Worm (Caenorhabditis elegans) whole organism, late embryonic: Measurements from ENCODE around the gene nse-4.

Experiments used
- C38D4.7 ChIP-seq: fragments of 200-800 bp; sonication (Bioruptor generic); optimal IDR thresholded peaks from 2 replicates; lab custom pipeline; 2018; ENCODE audit warnings: mild to moderate bottlenecking, missing genetic modification characterization, moderate library complexity, missing compliant biosample characterization
- F13H6.1 ChIP-seq: sonication (generic microtip); optimal IDR thresholded peaks from 2 replicates; lab custom pipeline; 2016; ENCODE audit warnings: missing genetic modification characterization, missing compliant biosample characterization
- Y22D7AL.16 ChIP-seq: sonication (generic microtip); optimal IDR thresholded peaks from 2 replicates; lab custom pipeline; 2016; ENCODE audit warnings: missing genetic modification characterization, missing compliant biosample characterization
- ama-1 ChIP-seq: fragments of 150-350 bp; optimal IDR thresholded peaks from 2 replicates; lab custom pipeline; 2014
- ceh-14 ChIP-seq: sonication (generic microtip); optimal IDR thresholded peaks from 2 replicates; lab custom pipeline; 2016; ENCODE audit warnings: missing genotype, missing genetic modification characterization, missing compliant biosample characterization
- ceh-18 ChIP-seq: sonication (generic microtip); optimal IDR thresholded peaks from 2 replicates; lab custom pipeline; 2016; ENCODE audit warnings: missing genetic modification characterization, missing compliant biosample characterization
- ceh-19 ChIP-seq: fragments of 200-800 bp; sonication (Bioruptor generic); optimal IDR thresholded peaks from 2 replicates; lab custom pipeline; 2018; ENCODE audit warnings: mild to moderate bottlenecking, missing genetic modification characterization, missing compliant biosample characterization
- ceh-2 ChIP-seq: sonication (generic microtip); optimal IDR thresholded peaks from 2 replicates; lab custom pipeline; 2016; ENCODE audit warnings: missing genotype, missing genetic modification characterization, missing compliant biosample characterization
- ceh-22 ChIP-seq: sonication (generic microtip); optimal IDR thresholded peaks from 2 replicates; lab custom pipeline; 2017; ENCODE audit warnings: missing biosample characterization, missing genetic modification characterization
- ceh-31 ChIP-seq: sonication (generic microtip); optimal IDR thresholded peaks from 2 replicates; lab custom pipeline; 2016; ENCODE audit warnings: missing genetic modification characterization, missing compliant biosample characterization
- ceh-34 ChIP-seq: sonication (generic microtip); optimal IDR thresholded peaks from 2 replicates; lab custom pipeline; 2016; ENCODE audit warnings: mild to moderate bottlenecking, missing genetic modification characterization, missing compliant biosample characterization
- ceh-48 ChIP-seq: sonication (generic microtip); optimal IDR thresholded peaks from 2 replicates; lab custom pipeline; 2016; ENCODE audit warnings: missing genetic modification characterization, inconsistent platforms, missing compliant biosample characterization
- dmd-4 ChIP-seq: sonication (generic microtip); optimal IDR thresholded peaks from 2 replicates; lab custom pipeline; 2016; ENCODE audit warnings: borderline replicate concordance, missing genetic modification characterization, missing compliant biosample characterization
- dve-1 ChIP-seq: sonication (generic microtip); optimal IDR thresholded peaks from 2 replicates; lab custom pipeline; 2017; ENCODE audit warnings: antibody characterized with exemption, mild to moderate bottlenecking, missing genetic modification characterization, missing compliant biosample characterization
- elt-2 ChIP-seq: sonication (generic microtip); optimal IDR thresholded peaks from 2 replicates; lab custom pipeline; 2016; ENCODE audit warnings: missing genetic modification reagents, missing genetic modification characterization, missing compliant biosample characterization
- ets-4 ChIP-seq: sonication (generic microtip); optimal IDR thresholded peaks from 2 replicates; lab custom pipeline; 2016; ENCODE audit warnings: missing genetic modification characterization, missing compliant biosample characterization
- eyg-1 ChIP-seq: sonication (generic microtip); optimal IDR thresholded peaks from 2 replicates; lab custom pipeline; 2016; ENCODE audit warnings: missing genotype, missing genetic modification characterization, missing compliant biosample characterization
- fkh-10 ChIP-seq: fragments of 150-350 bp; optimal IDR thresholded peaks from 2 replicates; lab custom pipeline; 2014; ENCODE audit warnings: missing biosample characterization, missing genetic modification reagents, missing genetic modification characterization
- fkh-6 ChIP-seq: sonication (generic microtip); optimal IDR thresholded peaks from 2 replicates; lab custom pipeline; 2016; ENCODE audit warnings: missing genetic modification characterization, missing compliant biosample characterization
- gmeb-2 ChIP-seq: sonication (generic microtip); optimal IDR thresholded peaks from 2 replicates; lab custom pipeline; 2016; ENCODE audit warnings: missing genetic modification characterization, inconsistent platforms, missing compliant biosample characterization
- hlh-13 ChIP-seq: fragments of 200-800 bp; sonication (Bioruptor generic); optimal IDR thresholded peaks from 2 replicates; lab custom pipeline; 2018; ENCODE audit warnings: mild to moderate bottlenecking, missing genetic modification characterization, missing compliant biosample characterization
- hlh-15 ChIP-seq: sonication (generic microtip); optimal IDR thresholded peaks from 2 replicates; lab custom pipeline; 2016; ENCODE audit warnings: missing genetic modification characterization, missing compliant biosample characterization
- hlh-30 ChIP-seq: sonication (generic microtip); optimal IDR thresholded peaks from 2 replicates; lab custom pipeline; 2017; ENCODE audit warnings: antibody characterized with exemption, missing genetic modification characterization, missing compliant biosample characterization; ENCODE audit not compliant: insufficient read depth
- hlh-8 ChIP-seq: sonication (generic microtip); optimal IDR thresholded peaks from 2 replicates; lab custom pipeline; 2016; ENCODE audit warnings: missing genotype, missing genetic modification characterization, missing compliant biosample characterization
- lim-6 ChIP-seq: sonication (generic microtip); optimal IDR thresholded peaks from 2 replicates; lab custom pipeline; 2016; ENCODE audit warnings: missing genetic modification characterization, missing compliant biosample characterization
- mec-3 ChIP-seq: sonication (generic microtip); optimal IDR thresholded peaks from 2 replicates; lab custom pipeline; 2016; ENCODE audit warnings: borderline replicate concordance, missing genetic modification characterization, missing compliant biosample characterization
- nfya-1 ChIP-seq: sonication (generic microtip); optimal IDR thresholded peaks from 2 replicates; lab custom pipeline; 2017; ENCODE audit warnings: missing genetic modification characterization, mild to moderate bottlenecking, missing compliant biosample characterization, antibody characterized with exemption, moderate library complexity
- nhr-11 ChIP-seq: fragments of 150-350 bp; optimal IDR thresholded peaks from 2 replicates; lab custom pipeline; 2014; ENCODE audit warnings: missing biosample characterization, missing genetic modification characterization
- nhr-232 ChIP-seq: sonication (generic microtip); optimal IDR thresholded peaks from 2 replicates; lab custom pipeline; 2016; ENCODE audit warnings: missing genetic modification characterization, missing compliant biosample characterization
- npax-4 ChIP-seq: sonication (generic microtip); optimal IDR thresholded peaks from 2 replicates; lab custom pipeline; 2016; ENCODE audit warnings: missing genetic modification characterization, missing compliant biosample characterization
- odd-2 ChIP-seq: sonication (generic microtip); optimal IDR thresholded peaks from 2 replicates; lab custom pipeline; 2017; ENCODE audit warnings: antibody characterized with exemption, mild to moderate bottlenecking, missing genetic modification characterization, missing compliant biosample characterization
- pag-3 ChIP-seq: sonication (generic microtip); optimal IDR thresholded peaks from 2 replicates; lab custom pipeline; 2016; ENCODE audit warnings: missing compliant biosample characterization, missing genetic modification characterization, borderline replicate concordance
- pax-1 ChIP-seq: fragments of 150-350 bp; optimal IDR thresholded peaks from 2 replicates; lab custom pipeline; 2014; ENCODE audit warnings: missing biosample characterization, missing genetic modification characterization
- pha-2 ChIP-seq: sonication (generic microtip); optimal IDR thresholded peaks from 2 replicates; lab custom pipeline; 2017; ENCODE audit warnings: mild to moderate bottlenecking, missing genetic modification characterization, missing compliant biosample characterization
- pha-4 ChIP-seq: fragments of 150-350 bp; optimal IDR thresholded peaks from 2 replicates; lab custom pipeline; 2018; ENCODE audit warnings: missing biosample characterization, missing genetic modification reagents, missing genetic modification characterization
- pqm-1 ChIP-seq: sonication (generic microtip); optimal IDR thresholded peaks from 2 replicates; lab custom pipeline; 2016; ENCODE audit warnings: missing genetic modification characterization, missing compliant biosample characterization
- ref-2 ChIP-seq: sonication (generic microtip); optimal IDR thresholded peaks from 2 replicates; lab custom pipeline; 2016; ENCODE audit warnings: missing genetic modification characterization, missing compliant biosample characterization
- sdc-2 ChIP-seq: sonication (generic microtip); optimal IDR thresholded peaks from 2 replicates; lab custom pipeline; 2016; ENCODE audit warnings: missing genotype, missing genetic modification characterization, missing compliant biosample characterization
- ttx-3 ChIP-seq: sonication (generic microtip); optimal IDR thresholded peaks from 2 replicates; lab custom pipeline; 2016; ENCODE audit warnings: missing genetic modification reagents, missing genetic modification characterization, missing compliant biosample characterization
- unc-3 ChIP-seq, 2 experiments: fragments of 200-800 bp in 1 of 2; sonication (Bioruptor generic) in 1 of 2; sonication (generic microtip) in 1 of 2; conservative IDR thresholded peaks in 1 of 2; optimal IDR thresholded peaks in 1 of 2; 2 replicates each; pipeline versions ENCODE4 v1.3.6 to Lab custom; 2016 to 2022; ENCODE audit warnings: missing compliant biosample characterization in 2 of 2, missing genetic modification characterization in 2 of 2, missing genetic modification reagents in 1 of 2
- unc-42 ChIP-seq: sonication (generic microtip); optimal IDR thresholded peaks from 2 replicates; lab custom pipeline; 2016; ENCODE audit warnings: missing genotype, missing genetic modification characterization, missing compliant biosample characterization
- unc-55 ChIP-seq: sonication (generic microtip); optimal IDR thresholded peaks from 2 replicates; lab custom pipeline; 2017; ENCODE audit warnings: missing biosample characterization, missing genetic modification reagents, missing genetic modification characterization
- unc-86 ChIP-seq: sonication (generic microtip); optimal IDR thresholded peaks from 2 replicates; lab custom pipeline; 2016; ENCODE audit warnings: missing genetic modification characterization, missing compliant biosample characterization
- zip-5 ChIP-seq: sonication (generic microtip); optimal IDR thresholded peaks from 2 replicates; lab custom pipeline; 2016; ENCODE audit warnings: missing genetic modification characterization, missing compliant biosample characterization
- ztf-16 ChIP-seq: sonication (generic microtip); optimal IDR thresholded peaks from 2 replicates; lab custom pipeline; 2017; ENCODE audit warnings: missing genetic modification characterization, missing compliant biosample characterization

Gene nse-4

DNA sequence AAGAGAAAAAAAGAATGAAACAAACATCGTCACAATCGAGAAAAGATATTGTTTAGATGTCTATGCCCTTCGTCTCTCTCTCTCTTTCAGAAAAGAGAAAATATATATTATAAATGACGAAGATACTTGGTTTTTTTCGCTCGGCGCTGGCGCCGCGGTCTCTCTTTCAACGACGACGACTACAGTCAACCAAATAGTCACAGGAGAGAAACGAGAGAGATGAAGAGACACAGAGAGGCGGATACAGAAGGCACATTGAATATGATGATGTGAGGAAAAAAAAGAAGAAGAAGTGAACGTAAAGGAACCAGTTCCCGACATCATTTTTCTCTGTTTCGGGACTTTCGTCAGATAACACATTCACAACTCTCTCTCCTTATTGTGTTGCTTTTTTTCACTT lies 10.8 kb downstream of the nse-4 start:
- TF ChIP-seq gmeb-2 (tag; lab: Kevin White, UChicago) = no peak
- no peak for TF ChIP-seq nfya-1 (tag; lab: Kevin White, UChicago)
- TF ChIP-seq ceh-14 (tag; lab: Kevin White, UChicago) = no peak
- TF ChIP-seq unc-55 (GFP tag; lab: Kevin White, UChicago) = no peak
- no peak for TF ChIP-seq fkh-10
- no peak for TF ChIP-seq Y22D7AL.16 (tag; lab: Kevin White, UChicago)
- TF ChIP-seq ref-2 (tag; lab: Kevin White, UChicago) = no peak
- no peak for TF ChIP-seq pag-3 (tag; lab: Kevin White, UChicago)
- TF ChIP-seq F13H6.1 = no peak
- TF ChIP-seq dve-1 (tag; lab: Kevin White, UChicago) = no peak
- TF ChIP-seq nhr-11 (tag; lab: Kevin White, UChicago) = no peak
- no peak for TF ChIP-seq hlh-8 (tag; lab: Kevin White, UChicago)
- TF ChIP-seq, all 69 proteins: peak for 0

DNA sequence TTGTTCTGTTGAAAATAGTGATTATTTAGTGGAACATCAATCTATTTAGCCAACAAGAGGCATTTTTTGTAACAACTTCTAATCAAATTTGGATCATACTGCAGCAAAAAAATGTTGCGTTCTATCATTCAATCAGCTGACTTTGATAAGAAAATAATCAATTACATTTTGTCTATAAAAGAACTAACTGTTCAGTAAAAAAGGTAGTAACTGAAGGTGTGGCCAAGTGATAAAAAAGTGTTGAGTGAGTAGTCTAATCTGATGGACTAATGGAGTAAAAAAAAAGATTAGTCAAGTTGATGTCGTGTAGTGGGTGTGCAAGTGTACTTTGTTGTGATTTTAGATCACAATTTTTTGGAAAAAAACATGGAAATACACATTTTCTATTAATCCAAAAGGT lies 11.7 kb downstream of the nse-4 start:
- TF ChIP-seq unc-86 (tag; lab: Kevin White, UChicago) = no peak
- TF ChIP-seq npax-4 (tag; lab: Kevin White, UChicago) = no peak
- no peak for TF ChIP-seq ceh-22 (tag; lab: Kevin White, UChicago)
- no peak for TF ChIP-seq unc-3 (GFP tag; conservative IDR thresholded peaks at IDR 0.05; lab: Robert Waterston, UW)
- TF ChIP-seq unc-3 (tag; optimal IDR thresholded peaks at IDR 0.05; lab: Kevin White, UChicago) = no peak
- TF ChIP-seq hlh-13 = no peak
- TF ChIP-seq dmd-4 = no peak
- no peak for TF ChIP-seq C38D4.7
- TF ChIP-seq hlh-15 (tag; lab: Kevin White, UChicago) = no peak
- no peak for TF ChIP-seq ceh-18 (tag; lab: Kevin White, UChicago)
- no peak for TF ChIP-seq gmeb-2 (tag; lab: Kevin White, UChicago)
- TF ChIP-seq ztf-16 (tag; lab: Kevin White, UChicago) = no peak
- TF ChIP-seq lim-6 (tag; lab: Kevin White, UChicago) = no peak
- TF ChIP-seq Y22D7AL.16 (tag; lab: Kevin White, UChicago) = no peak
- TF ChIP-seq pha-4 (tag; lab: Kevin White, UChicago) = no peak
- no peak for TF ChIP-seq ceh-34 (tag; lab: Kevin White, UChicago)
- no peak for TF ChIP-seq ttx-3
- TF ChIP-seq pag-3 (tag; lab: Kevin White, UChicago) = no peak
- no peak for TF ChIP-seq ceh-14 (tag; lab: Kevin White, UChicago)
- no peak for TF ChIP-seq mec-3

DNA sequence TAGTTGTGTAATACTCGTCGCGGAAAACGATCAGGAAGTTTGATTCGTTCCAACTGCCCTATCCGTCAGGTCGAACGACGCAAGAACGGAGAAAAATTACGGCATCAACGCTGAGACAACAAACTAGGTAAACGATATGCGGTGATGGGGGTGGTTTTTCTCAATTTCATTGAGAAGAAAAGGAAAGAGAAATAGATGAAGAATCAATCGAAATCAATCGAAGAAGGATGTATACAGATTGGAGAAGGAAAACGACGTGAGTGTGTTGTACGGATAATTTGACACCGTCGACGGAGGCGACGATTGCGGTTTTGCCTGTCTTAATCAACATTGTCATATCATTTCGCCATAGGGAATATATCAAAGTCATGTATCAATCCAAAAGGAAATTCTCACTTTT lies 13.3 kb downstream of the nse-4 start:
- TF ChIP-seq ceh-22 (tag; lab: Kevin White, UChicago) = no peak

DNA sequence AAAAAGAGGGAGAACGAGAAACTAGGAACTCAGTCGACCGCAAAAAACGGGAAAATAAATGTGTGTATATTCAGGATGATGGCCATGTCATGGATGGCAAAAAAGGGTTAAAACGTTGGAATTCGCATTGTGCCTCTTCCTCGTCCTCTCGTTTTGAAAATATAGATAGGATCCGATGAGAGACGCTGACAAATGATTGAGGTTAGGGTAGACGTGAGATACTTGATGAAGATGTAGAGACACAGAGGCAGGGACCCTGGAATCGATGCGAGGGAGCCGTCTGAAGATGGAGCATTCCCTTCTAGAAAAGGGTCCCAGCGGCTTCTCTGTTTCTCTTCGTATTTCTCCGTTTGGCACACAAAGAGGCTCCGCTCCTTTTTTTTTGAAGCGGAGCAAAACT lies 14.3 kb downstream of the nse-4 start:
- TF ChIP-seq sdc-2 (no peak), ceh-48 (tag; lab: Kevin White, UChicago) (peak; percentile 50), lim-6 (tag; lab: Kevin White, UChicago) (no peak), ceh-18 (tag; lab: Kevin White, UChicago) (no peak), F13H6.1 (no peak), ama-1 (lab: Kevin White, UChicago) (no peak), ceh-19 (peak; percentile 14), eyg-1 (tag; lab: Kevin White, UChicago) (no peak), ceh-31 (tag; lab: Kevin White, UChicago) (peak; percentile 10), ets-4 (tag; lab: Kevin White, UChicago) (no peak), pax-1 (no peak), ceh-14 (tag; lab: Kevin White, UChicago) (no peak), hlh-30 (no peak), pag-3 (tag; lab: Kevin White, UChicago) (no peak), odd-2 (tag; lab: Kevin White, UChicago) (no peak), elt-2 (tag; lab: Kevin White, UChicago) (no peak), npax-4 (tag; lab: Kevin White, UChicago) (no peak), pqm-1 (tag; lab: Kevin White, UChicago) (no peak), Y22D7AL.16 (tag; lab: Kevin White, UChicago) (no peak), fkh-6 (tag; lab: Kevin White, UChicago) (no peak), nhr-232 (tag; lab: Kevin White, UChicago) (no peak), ztf-16 (tag; lab: Kevin White, UChicago) (no peak), ceh-2 (tag; lab: Kevin White, UChicago) (no peak), mec-3 (no peak), zip-5 (tag; lab: Kevin White, UChicago) (no peak), ttx-3 (no peak), gmeb-2 (tag; lab: Kevin White, UChicago) (no peak), unc-42 (tag; lab: Kevin White, UChicago) (peak; percentile 64), pha-2 (tag; lab: Kevin White, UChicago) (no peak), unc-55 (GFP tag; lab: Kevin White, UChicago) (no peak)
- TF ChIP-seq, all 69 proteins: peak for 4
